Worm (Caenorhabditis elegans) whole organism, L4 larva: ENCODE results near the gene pqn-8.

Experiments used
- Y105C5A.15 ChIP-seq: fragments of 200-800 bp; sonication (Bioruptor generic); IDR thresholded peaks from 2 replicates; pipeline ENCODE4 v1.3.6; 2022; ENCODE audit warnings: missing genetic modification characterization, missing compliant biosample characterization
- cey-2 ChIP-seq: sonication (generic microtip); optimal IDR thresholded peaks from 3 replicates; lab custom pipeline; 2017; ENCODE audit warnings: missing genetic modification characterization, mild to moderate bottlenecking, missing compliant biosample characterization, antibody characterized with exemption, borderline replicate concordance; ENCODE audit not compliant: insufficient read depth
- nhr-11 ChIP-seq: fragments of 150-350 bp; optimal IDR thresholded peaks from 2 replicates; lab custom pipeline; 2014; ENCODE audit warnings: missing biosample characterization, missing genetic modification characterization
- nhr-111 ChIP-seq: fragments of 200-800 bp; sonication (Bioruptor generic); optimal IDR thresholded peaks from 2 replicates; lab custom pipeline; 2018; ENCODE audit warnings: mild to moderate bottlenecking, missing genetic modification characterization, missing compliant biosample characterization
- unc-39 ChIP-seq: sonication (generic microtip); optimal IDR thresholded peaks from 2 replicates; lab custom pipeline; 2017; ENCODE audit warnings: missing biosample characterization, missing genetic modification characterization
- zag-1 ChIP-seq: fragments of 150-350 bp; optimal IDR thresholded peaks from 2 replicates; lab custom pipeline; 2014; ENCODE audit warnings: missing biosample characterization, missing genetic modification characterization

DNA sequence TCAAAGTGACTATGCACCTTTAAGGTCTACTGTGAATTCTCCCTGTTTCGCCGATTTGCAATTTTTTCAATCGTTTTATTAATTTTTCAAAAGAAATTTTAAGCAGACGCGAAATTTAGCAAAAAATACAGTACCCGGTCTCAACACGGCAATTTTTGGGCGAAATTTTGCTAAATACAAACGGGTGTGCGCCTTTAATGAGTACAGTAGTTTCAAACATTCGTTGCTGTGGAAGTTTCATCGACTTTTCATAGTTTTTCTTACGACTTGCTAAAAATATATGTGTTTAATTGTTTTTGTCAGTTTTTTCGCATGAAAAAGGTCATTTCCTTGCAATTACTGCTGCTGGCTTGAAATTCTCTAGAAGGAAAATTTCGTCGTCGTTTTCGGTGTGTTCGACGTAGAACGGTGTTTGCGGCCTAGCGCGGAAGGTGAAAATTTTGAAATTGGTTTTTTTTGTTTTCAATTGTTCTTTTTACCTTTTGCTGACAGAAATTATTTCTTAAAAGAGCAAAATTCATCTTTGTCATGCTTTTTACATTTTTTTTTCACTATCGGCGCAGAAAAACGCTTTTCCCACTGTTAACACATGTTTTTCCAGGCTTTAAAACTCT is 50.9 kb downstream of the pqn-8 start, which contains the start of gene K03H1.7:
- TF ChIP-seq nhr-11 (tag; lab: Kevin White, UChicago) (no peak), unc-39 (tag; lab: Kevin White, UChicago) (no peak), nhr-111 (GFP tag; lab: Kevin White, UChicago) (no peak), cey-2 (tag; lab: Kevin White, UChicago) (no peak), zag-1 (no peak), Y105C5A.15 (no peak)
